Fruit fly (Drosophila melanogaster) whole organism, embryonic: Measurements from ENCODE around the gene CG3368.
A peak's percentile ranks its signal among the peaks of the same experiment; 100 is the strongest.

ENCODE experiments used
- Ada2b ChIP-seq: fragments of 200-800 bp; sonication (Bioruptor generic); IDR thresholded peaks from 2 replicates; pipeline ENCODE4 v1.3.6; 2022; ENCODE audit warnings: missing biosample characterization, missing genetic modification characterization
- Antp ChIP-seq: fragments of 200-800 bp; sonication (Bioruptor generic); optimal IDR thresholded peaks from 3 replicates; lab custom pipeline; 2016; ENCODE audit warnings: missing biosample characterization, missing genetic modification characterization
- Asciz ChIP-seq: fragments of 200-800 bp; sonication (Bioruptor generic); optimal IDR thresholded peaks from 2 replicates; lab custom pipeline; 2017; ENCODE audit warnings: missing biosample characterization, mild to moderate bottlenecking, missing genetic modification characterization, missing genetic modification reagents
- CG18619 ChIP-seq: fragments of 200-800 bp; sonication (Bioruptor generic); optimal IDR thresholded peaks from 3 replicates; lab custom pipeline; 2017; ENCODE audit warnings: missing biosample characterization, mild to moderate bottlenecking, missing genetic modification characterization
- CG2116 ChIP-seq: fragments of 200-800 bp; sonication (Bioruptor generic); optimal IDR thresholded peaks from 3 replicates; lab custom pipeline; 2018; ENCODE audit warnings: missing biosample characterization, mild to moderate bottlenecking, missing genetic modification characterization
- CG2120 ChIP-seq: fragments of 200-800 bp; sonication (Bioruptor generic); optimal IDR thresholded peaks from 3 replicates; lab custom pipeline; 2016; ENCODE audit warnings: missing biosample characterization, missing genetic modification characterization
- CG2199 ChIP-seq: fragments of 200-800 bp; sonication (Bioruptor generic); IDR thresholded peaks from 3 replicates; pipeline ENCODE4 v1.3.6; 2022; ENCODE audit warnings: missing biosample characterization, missing genetic modification characterization
- CG2889 ChIP-seq: fragments of 200-800 bp; sonication (Bioruptor generic); IDR thresholded peaks from 3 replicates; pipeline ENCODE4 v1.3.6; 2022; ENCODE audit warnings: missing biosample characterization, missing genetic modification characterization
- CG3995 ChIP-seq: fragments of 200-800 bp; sonication (Bioruptor generic); optimal IDR thresholded peaks from 3 replicates; lab custom pipeline; 2016; ENCODE audit warnings: missing biosample characterization, missing genetic modification characterization
- CG4854 ChIP-seq: fragments of 200-800 bp; sonication (Bioruptor generic); optimal IDR thresholded peaks from 2 replicates; lab custom pipeline; 2016; ENCODE audit warnings: missing biosample characterization, missing genetic modification characterization, inconsistent platforms
- CG6272 ChIP-seq: fragments of 200-800 bp; sonication (Bioruptor generic); IDR thresholded peaks from 2 replicates; pipeline ENCODE4 v1.3.6; 2022; ENCODE audit warnings: missing biosample characterization, missing genetic modification characterization
- CG6689 ChIP-seq: fragments of 200-800 bp; sonication (Bioruptor generic); IDR thresholded peaks from 2 replicates; pipeline ENCODE4 v1.3.6; 2022; ENCODE audit warnings: missing biosample characterization, missing genetic modification characterization
- CG7357 ChIP-seq: fragments of 200-800 bp; sonication (Bioruptor generic); IDR thresholded peaks from 3 replicates; pipeline ENCODE4 v1.3.6; 2022; ENCODE audit warnings: missing biosample characterization, missing genetic modification characterization
- CG7372 ChIP-seq: fragments of 200-800 bp; sonication (Bioruptor generic); IDR thresholded peaks from 2 replicates; pipeline ENCODE4 v1.3.6; 2022; ENCODE audit warnings: missing biosample characterization, missing genetic modification characterization
- CG7556 ChIP-seq: fragments of 200-800 bp; sonication (Bioruptor generic); optimal IDR thresholded peaks from 2 replicates; lab custom pipeline; 2017; ENCODE audit warnings: missing biosample characterization, mild to moderate bottlenecking, missing genetic modification characterization
- CG7928 ChIP-seq: fragments of 200-800 bp; sonication (Bioruptor generic); optimal IDR thresholded peaks from 2 replicates; lab custom pipeline; 2017; ENCODE audit warnings: missing biosample characterization, mild to moderate bottlenecking, missing genetic modification characterization
- CG8281 ChIP-seq: fragments of 200-800 bp; sonication (Bioruptor generic); optimal IDR thresholded peaks from 2 replicates; lab custom pipeline; 2018; ENCODE audit warnings: missing biosample characterization, mild to moderate bottlenecking, missing genetic modification characterization, moderate library complexity
- CG8944 ChIP-seq: fragments of 200-800 bp; sonication (Bioruptor generic); optimal IDR thresholded peaks from 3 replicates; lab custom pipeline; 2016; ENCODE audit warnings: missing biosample characterization, missing genetic modification characterization
- CG9437 ChIP-seq: fragments of 200-800 bp; sonication (Bioruptor generic); optimal IDR thresholded peaks from 2 replicates; lab custom pipeline; 2018; ENCODE audit warnings: missing biosample characterization, mild to moderate bottlenecking, missing genetic modification characterization
- Chrac-16 ChIP-seq: fragments of 200-800 bp; sonication (Bioruptor generic); optimal IDR thresholded peaks from 3 replicates; lab custom pipeline; 2016; ENCODE audit warnings: missing biosample characterization, missing genetic modification characterization
- Dp ChIP-seq: fragments of 200-800 bp; sonication (Bioruptor generic); optimal IDR thresholded peaks from 2 replicates; lab custom pipeline; 2018; ENCODE audit warnings: missing biosample characterization, mild to moderate bottlenecking, missing genetic modification characterization, moderate library complexity
- HmgZ ChIP-seq: fragments of 200-800 bp; sonication (Bioruptor generic); optimal IDR thresholded peaks from 2 replicates; lab custom pipeline; 2018; ENCODE audit warnings: missing biosample characterization, mild to moderate bottlenecking, missing genetic modification characterization
- Mrtf ChIP-seq: fragments of 200-800 bp; sonication (Bioruptor generic); IDR thresholded peaks from 3 replicates; pipeline ENCODE4 v1.3.6; 2022; ENCODE audit warnings: missing biosample characterization, missing genetic modification characterization
- NFAT ChIP-seq: fragments of 200-800 bp; sonication (Bioruptor generic); IDR thresholded peaks from 2 replicates; pipeline ENCODE4 v1.3.6; 2022; ENCODE audit warnings: missing biosample characterization, missing genetic modification characterization
- Nf-YB ChIP-seq: fragments of 200-800 bp; sonication (Bioruptor generic); optimal IDR thresholded peaks from 3 replicates; lab custom pipeline; 2019; ENCODE audit warnings: missing biosample characterization, mild to moderate bottlenecking, missing genetic modification characterization, moderate library complexity
- Pdp1 ChIP-seq, 2 experiments: fragments of 200-800 bp; sonication (Bioruptor generic); optimal IDR thresholded peaks; 3 replicates each; lab custom pipeline; 2016; ENCODE audit warnings: missing biosample characterization in 2 of 2, missing genetic modification characterization in 2 of 2, mild to moderate bottlenecking in 1 of 2, moderate library complexity in 1 of 2
- Side ChIP-seq: fragments of 200-800 bp; sonication (Bioruptor generic); optimal IDR thresholded peaks from 2 replicates; lab custom pipeline; 2016; ENCODE audit warnings: missing biosample characterization, missing genetic modification characterization
- Sox100B ChIP-seq: fragments of 200-800 bp; sonication (Bioruptor generic); optimal IDR thresholded peaks from 3 replicates; lab custom pipeline; 2018; ENCODE audit warnings: missing biosample characterization, mild to moderate bottlenecking, missing genetic modification characterization
- Xrp1 ChIP-seq: fragments of 200-800 bp; sonication (Bioruptor generic); IDR thresholded peaks from 2 replicates; pipeline ENCODE4 v1.3.6; 2022; ENCODE audit warnings: missing biosample characterization, missing genetic modification characterization
- ase ChIP-seq: fragments of 200-800 bp; sonication (Bioruptor generic); IDR thresholded peaks from 3 replicates; pipeline ENCODE4 v1.3.6; 2022; ENCODE audit warnings: missing biosample characterization, missing genetic modification characterization
- bab2 ChIP-seq: fragments of 200-800 bp; sonication (Bioruptor generic); optimal IDR thresholded peaks from 2 replicates; lab custom pipeline; 2016; ENCODE audit warnings: missing biosample characterization, missing genetic modification characterization
- bcd ChIP-seq: fragments of 200-800 bp; sonication (Bioruptor generic); optimal IDR thresholded peaks from 2 replicates; lab custom pipeline; 2017; ENCODE audit warnings: missing biosample characterization, mild to moderate bottlenecking, missing genetic modification characterization
- chif ChIP-seq, 2 experiments: fragments of 200-800 bp; sonication (Bioruptor generic); optimal IDR thresholded peaks; 3 replicates each; lab custom pipeline; 2016; ENCODE audit warnings: missing biosample characterization in 2 of 2, missing genetic modification characterization in 2 of 2
- chn ChIP-seq: fragments of 200-800 bp; sonication (Bioruptor generic); optimal IDR thresholded peaks from 2 replicates; lab custom pipeline; 2016; ENCODE audit warnings: missing biosample characterization, missing genetic modification characterization
- corto ChIP-seq: fragments of 200-800 bp; sonication (Bioruptor generic); optimal IDR thresholded peaks from 2 replicates; lab custom pipeline; 2016; ENCODE audit warnings: missing biosample characterization, mild to moderate bottlenecking, missing genetic modification characterization, moderate library complexity
- emc ChIP-seq: fragments of 200-800 bp; sonication (Bioruptor generic); optimal IDR thresholded peaks from 2 replicates; lab custom pipeline; 2016; ENCODE audit warnings: missing biosample characterization, missing genetic modification characterization
- ems ChIP-seq: fragments of 200-800 bp; sonication (Bioruptor generic); optimal IDR thresholded peaks from 3 replicates; lab custom pipeline; 2016; ENCODE audit warnings: missing biosample characterization, missing genetic modification characterization
- esg ChIP-seq: fragments of 200-800 bp; sonication (Bioruptor generic); conservative IDR thresholded peaks from 2 replicates; pipeline ENCODE4 v1.3.6; 2022; ENCODE audit warnings: missing biosample characterization, missing genetic modification characterization
- fd3F ChIP-seq: fragments of 200-800 bp; sonication (Bioruptor generic); optimal IDR thresholded peaks from 2 replicates; lab custom pipeline; 2018; ENCODE audit warnings: missing biosample characterization, mild to moderate bottlenecking, missing genetic modification characterization, moderate library complexity
- fu2 ChIP-seq: fragments of 200-800 bp; sonication (Bioruptor generic); optimal IDR thresholded peaks from 2 replicates; lab custom pipeline; 2016; ENCODE audit warnings: missing biosample characterization, missing genetic modification characterization
- grau ChIP-seq: fragments of 200-800 bp; optimal IDR thresholded peaks from 3 replicates; lab custom pipeline; 2019; ENCODE audit warnings: missing biosample characterization, mild to moderate bottlenecking, missing genetic modification characterization, moderate library complexity
- gro ChIP-seq: fragments of 200-800 bp; sonication (Bioruptor generic); optimal IDR thresholded peaks from 2 replicates; lab custom pipeline; 2016; ENCODE audit warnings: missing biosample characterization, missing genetic modification characterization
- her ChIP-seq: fragments of 200-800 bp; sonication (Bioruptor generic); optimal IDR thresholded peaks from 2 replicates; lab custom pipeline; 2016; ENCODE audit warnings: missing biosample characterization, missing genetic modification characterization
- lola ChIP-seq, 3 experiments: fragments of >200 bp in 2 of 3; fragments of 200-800 bp in 1 of 3; sonication (Bioruptor generic) in 1 of 3; optimal IDR thresholded peaks; 2 replicates each; lab custom pipeline; 2017 to 2019; ENCODE audit warnings: missing biosample characterization in 3 of 3, missing genetic modification characterization in 3 of 3, mild to moderate bottlenecking in 1 of 3, moderate library complexity in 1 of 3
- nom ChIP-seq: fragments of 200-800 bp; sonication (Bioruptor generic); optimal IDR thresholded peaks from 2 replicates; lab custom pipeline; 2017; ENCODE audit warnings: missing biosample characterization, missing genetic modification characterization, mild to moderate bottlenecking, moderate library complexity, missing genetic modification reagents
- pita ChIP-seq: fragments of 200-800 bp; sonication (Bioruptor generic); optimal IDR thresholded peaks from 2 replicates; lab custom pipeline; 2017; ENCODE audit warnings: missing biosample characterization, mild to moderate bottlenecking, missing genetic modification characterization
- sens-2 ChIP-seq: fragments of 200-800 bp; sonication (Bioruptor generic); IDR thresholded peaks from 2 replicates; pipeline ENCODE4 v1.3.6; 2022; ENCODE audit warnings: missing biosample characterization, missing genetic modification characterization
- stwl ChIP-seq: fragments of 200-800 bp; sonication (Bioruptor generic); optimal IDR thresholded peaks from 3 replicates; lab custom pipeline; 2018; ENCODE audit warnings: missing biosample characterization, mild to moderate bottlenecking, missing genetic modification characterization, moderate library complexity
- sug ChIP-seq: fragments of 200-800 bp; optimal IDR thresholded peaks from 2 replicates; lab custom pipeline; 2019; ENCODE audit warnings: missing biosample characterization, mild to moderate bottlenecking, missing genetic modification characterization, moderate library complexity
- trem ChIP-seq: fragments of 200-800 bp; optimal IDR thresholded peaks from 3 replicates; lab custom pipeline; 2019; ENCODE audit warnings: missing biosample characterization, mild to moderate bottlenecking, missing genetic modification characterization, moderate library complexity
- zfh2 ChIP-seq: fragments of 200-800 bp; sonication (Bioruptor generic); optimal IDR thresholded peaks from 2 replicates; lab custom pipeline; 2016; ENCODE audit warnings: missing biosample characterization, missing genetic modification characterization

Gene CG3368

dm6 chr3R:27282286-27282685 lies 1.3 kb upstream of the CG3368 start, which contains the start of gene mrt:
mrt (minus strand) TSS chr3R:27282661.
- peak; percentile 61 for TF ChIP-seq CG7556 (GFP tag; lab: Kevin White, UChicago)
- peak; percentile 55 for TF ChIP-seq fu2 (GFP tag; lab: Kevin White, UChicago)
- TF ChIP-seq CG7372 (GFP tag; lab: Robert Waterston, UW) = 0 out of 2 replicates have a peak, but pooled peaks have one; percentile 46
- TF ChIP-seq CG6689 = 0 out of 2 replicates have a peak, but pooled peaks have one; percentile 28
- TF ChIP-seq Nf-YB (GFP tag; lab: Kevin White, UChicago) = peak; percentile 33
- peak; percentile 35 for TF ChIP-seq HmgZ (tag; lab: Kevin White, UChicago)
- peak; percentile 49 for TF ChIP-seq Side (GFP tag; lab: Kevin White, UChicago)
- TF ChIP-seq CG7357 (GFP tag; lab: Robert Waterston, UW) = peak; percentile 43; the same call in 1 of the 3 replicates
- peak; percentile 5 for TF ChIP-seq CG2116 (GFP tag; lab: Kevin White, UChicago)
- TF ChIP-seq Antp (GFP tag; lab: Kevin White, UChicago) = peak; percentile 69
- peak; percentile 53; the same call in 1 of the 2 replicates for TF ChIP-seq NFAT
- TF ChIP-seq Chrac-16 (GFP tag; lab: Kevin White, UChicago) = peak; percentile 47
- TF ChIP-seq CG2889 = 0 out of 3 replicates have a peak, but pooled peaks have one; percentile 45
- no peak for TF ChIP-seq emc (GFP tag; lab: Kevin White, UChicago)
- no peak for TF ChIP-seq Sox100B (GFP tag; lab: Kevin White, UChicago)
- peak; percentile 61 for TF ChIP-seq CG18619 (GFP tag; lab: Kevin White, UChicago)
- TF ChIP-seq ems (GFP tag; lab: Kevin White, UChicago) = peak; percentile 61
- peak; percentile 54 for TF ChIP-seq fd3F (GFP tag; lab: Kevin White, UChicago)
- TF ChIP-seq trem (tag; lab: Kevin White, UChicago) = peak; percentile 21
- peak; percentile 28 for TF ChIP-seq bab2 (GFP tag; lab: Kevin White, UChicago)
- peak; percentile 90 for TF ChIP-seq grau (tag; lab: Kevin White, UChicago)
- peak; percentile 73 for TF ChIP-seq zfh2 (GFP tag; lab: Kevin White, UChicago)
- TF ChIP-seq her (GFP tag; lab: Kevin White, UChicago) = peak; percentile 61
- TF ChIP-seq CG2120 (GFP tag; lab: Kevin White, UChicago) = peak; percentile 85
- TF ChIP-seq ase (GFP tag; lab: Robert Waterston, UW) = no peak
- TF ChIP-seq sens-2 (GFP tag; lab: Robert Waterston, UW) = no peak
- TF ChIP-seq stwl (tag; lab: Kevin White, UChicago) = no peak
- TF ChIP-seq bcd (GFP tag; lab: Kevin White, UChicago) = peak; percentile 63
- TF ChIP-seq Mrtf (GFP tag; lab: Robert Waterston, UW) = peak; percentile 19; the same call in 1 of the 3 replicates
- TF ChIP-seq gro (GFP tag; lab: Kevin White, UChicago) = peak; percentile 36
- TF ChIP-seq CG8281 = peak; percentile 10
- TF ChIP-seq sug = peak; percentile 19
- peak; percentile 36 to 37 for TF ChIP-seq chif (GFP tag; optimal IDR thresholded peaks at IDR 0.05; lab: Kevin White, UChicago)
- TF ChIP-seq pita (GFP tag; lab: Kevin White, UChicago) = no peak
- no peak for TF ChIP-seq CG6272 (GFP tag; lab: Robert Waterston, UW)
- peak; percentile 16 for TF ChIP-seq CG9437
- TF ChIP-seq chn (GFP tag; lab: Kevin White, UChicago) = peak; percentile 25
- TF ChIP-seq Dp (GFP tag; lab: Kevin White, UChicago) = no peak
- 0 out of 2 replicates have a peak, but pooled peaks have one; percentile 6 for TF ChIP-seq Ada2b (GFP tag; lab: Robert Waterston, UW)
- peak; percentile 20 for TF ChIP-seq Asciz
- TF ChIP-seq nom = no peak
- peak; percentile 38 for TF ChIP-seq esg (GFP tag; lab: Robert Waterston, UW)
- no peak for TF ChIP-seq CG4854
- TF ChIP-seq CG7928 = peak; percentile 0
- no peak for TF ChIP-seq CG2199 (GFP tag; lab: Robert Waterston, UW)
- no peak for TF ChIP-seq corto (GFP tag; lab: Kevin White, UChicago)
- peak; percentile 17 for TF ChIP-seq CG3995 (GFP tag; lab: Kevin White, UChicago)
- peak; percentile 12 for TF ChIP-seq CG8944 (GFP tag; lab: Kevin White, UChicago)
- TF ChIP-seq Xrp1 (GFP tag; lab: Robert Waterston, UW) = peak; percentile 39; the same call in 1 of the 2 replicates
- peak; percentile 67 to 72 for TF ChIP-seq Pdp1 (GFP tag; optimal IDR thresholded peaks at IDR 0.05; lab: Kevin White, UChicago)
- TF ChIP-seq lola (GFP tag; optimal IDR thresholded peaks at IDR 0.05; lab: Kevin White, UChicago) = peak in 1 of 3 experiments; percentile 23
